Worm (Caenorhabditis elegans) whole organism, L2 larva: ENCODE measurements around the gene gfi-1.
A peak's percentile ranks its signal among the peaks of the same experiment; 100 is the strongest.

Source experiments
- aly-2 ChIP-seq: fragments of 150-350 bp; optimal IDR thresholded peaks from 2 replicates; lab custom pipeline; 2014; ENCODE audit warnings: missing biosample characterization, missing genetic modification characterization
- ama-1 ChIP-seq: fragments of 150-350 bp; optimal IDR thresholded peaks from 2 replicates; lab custom pipeline; 2018; ENCODE audit warnings: inconsistent platforms
- elt-1 ChIP-seq: fragments of 150-350 bp; optimal IDR thresholded peaks from 2 replicates; lab custom pipeline; 2014; ENCODE audit warnings: missing biosample characterization, missing genetic modification characterization
- elt-3 ChIP-seq: sonication (generic microtip); optimal IDR thresholded peaks from 2 replicates; lab custom pipeline; 2017; ENCODE audit warnings: missing biosample characterization, missing genetic modification characterization
- fos-1 ChIP-seq: fragments of 150-350 bp; optimal IDR thresholded peaks from 2 replicates; lab custom pipeline; 2014; ENCODE audit warnings: missing biosample characterization, missing genetic modification characterization
- nhr-25 ChIP-seq: fragments of 150-350 bp; sonication (generic microtip); optimal IDR thresholded peaks from 3 replicates; lab custom pipeline; 2014; ENCODE audit warnings: missing biosample characterization, missing genetic modification characterization
- snpc-4 ChIP-seq: fragments of 150-350 bp; optimal IDR thresholded peaks from 2 replicates; lab custom pipeline; 2014; ENCODE audit warnings: missing biosample characterization, missing genetic modification characterization
- unc-62 ChIP-seq: fragments of 150-350 bp; optimal IDR thresholded peaks from 2 replicates; lab custom pipeline; 2014; ENCODE audit warnings: missing biosample characterization, missing genetic modification reagents, missing genetic modification characterization

DNA sequence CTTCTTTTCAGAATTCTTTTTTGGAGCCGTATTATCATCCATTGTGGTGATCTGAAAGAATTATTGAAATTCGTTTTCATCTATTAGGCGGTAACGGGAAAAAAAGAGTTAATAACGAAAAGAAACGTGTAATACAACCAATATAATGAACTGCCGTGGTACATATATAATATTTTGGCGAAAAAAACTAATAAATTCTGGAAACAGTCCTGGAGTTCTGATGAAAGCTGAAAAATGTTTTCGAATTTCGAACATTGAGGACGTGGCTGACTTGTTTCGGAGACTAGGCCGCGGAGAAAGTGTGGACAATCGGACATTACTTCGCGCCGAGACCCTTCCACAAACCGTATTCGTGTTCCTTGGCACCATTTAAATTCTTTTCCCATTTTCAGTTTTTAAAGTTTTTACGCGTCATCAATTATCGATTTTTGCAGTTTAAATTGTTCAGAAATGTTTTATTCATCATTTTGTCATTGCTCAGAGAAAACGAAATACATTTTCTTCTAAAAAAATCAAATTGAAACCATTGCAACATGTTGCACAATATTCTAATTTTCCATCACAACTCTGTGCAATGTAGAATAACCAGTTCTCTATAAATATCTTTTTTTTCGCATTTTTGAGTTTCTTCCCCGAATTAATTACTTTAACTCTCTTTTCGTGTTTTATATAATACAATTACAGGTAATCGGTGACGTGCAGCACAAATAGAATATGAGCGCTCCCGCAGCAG lies 33.9 kb upstream of the gfi-1 start, which contains the start of the genes gad-1 and erfa-1:
- TF ChIP-seq fos-1 (tag; lab: Kevin White, UChicago) (no peak), nhr-25 (tag; lab: Kevin White, UChicago) (peak; percentile 38), aly-2 (tag; lab: Kevin White, UChicago) (no peak), ama-1 (lab: Kevin White, UChicago) (no peak), unc-62 (GFP tag; lab: Kevin White, UChicago) (no peak), elt-1 (tag; lab: Kevin White, UChicago) (no peak), elt-3 (no peak), snpc-4 (no peak)
